Fruit fly (Drosophila melanogaster): ENCODE results near the gene CG14635.

dm6 chrX:868441-868840 is 23.8 kb downstream of the CG14635 start:
- TF ChIP-seq topi (GFP tag; optimal IDR thresholded peaks at IDR 0.05) (no peak), Sox14 (GFP tag; optimal IDR thresholded peaks at IDR 0.05) (no peak), CG8632 (GFP tag; optimal IDR thresholded peaks at IDR 0.05) (no peak), OdsH (GFP tag; optimal IDR thresholded peaks at IDR 0.05) (no peak), Smox (GFP tag; optimal IDR thresholded peaks at IDR 0.05) (no peak), CG8319 (GFP tag; optimal IDR thresholded peaks at IDR 0.05) (no peak)

Measured in whole organism, prepupa.